Worm (Caenorhabditis elegans): Measurements from ENCODE around the gene T07A5.7.

The T07A5.7 gene

ce11 chrIII:10338992-10339852, 28.3 kb upstream of the T07A5.7 start (continued):
- TF ChIP-seq zip-11 (GFP tag; IDR thresholded peaks at IDR 0.05) (no peak), sdz-12 (GFP tag; optimal IDR thresholded peaks at IDR 0.05) (no peak), zfp-3 (GFP tag; conservative IDR thresholded peaks at IDR 0.05) (peak; percentile 74; the same call in 1 of the 2 replicates), attf-4 (tag; optimal IDR thresholded peaks at IDR 0.05) (no peak), tra-1 (GFP tag; IDR thresholded peaks at IDR 0.05) (no peak), ztf-7 (tag; optimal IDR thresholded peaks at IDR 0.05) (no peak), nhr-11 (tag; optimal IDR thresholded peaks at IDR 0.05) (no peak), F44E2.7 (GFP tag; IDR thresholded peaks at IDR 0.05) (no peak), snpc-1.2 (GFP tag; IDR thresholded peaks at IDR 0.05) (no peak), rbr-2 (tag; optimal IDR thresholded peaks at IDR 0.05) (no peak), dmd-8 (GFP tag; IDR thresholded peaks at IDR 0.05) (no peak), dve-1 (tag; optimal IDR thresholded peaks at IDR 0.05; ENCODE audit: insufficient read depth) (peak; percentile 53), php-3 (GFP tag; IDR thresholded peaks at IDR 0.05) (no peak), lir-3 (tag; optimal IDR thresholded peaks at IDR 0.05) (no peak), nhr-10 (tag; optimal IDR thresholded peaks at IDR 0.05) (no peak), cey-2 (tag; optimal IDR thresholded peaks at IDR 0.05; ENCODE audit: borderline replicate concordance, insufficient read depth) (no peak), aha-1 (tag) (peak; percentile 62), egl-43 (GFP tag; IDR thresholded peaks at IDR 0.05) (no peak), ceh-28 (tag; optimal IDR thresholded peaks at IDR 0.05) (no peak), egl-27 (tag; optimal IDR thresholded peaks at IDR 0.05) (no peak), snpc-4 (tag; optimal IDR thresholded peaks at IDR 0.05) (no peak), lin-13 (GFP tag; optimal IDR thresholded peaks at IDR 0.05) (no peak)

DNA sequence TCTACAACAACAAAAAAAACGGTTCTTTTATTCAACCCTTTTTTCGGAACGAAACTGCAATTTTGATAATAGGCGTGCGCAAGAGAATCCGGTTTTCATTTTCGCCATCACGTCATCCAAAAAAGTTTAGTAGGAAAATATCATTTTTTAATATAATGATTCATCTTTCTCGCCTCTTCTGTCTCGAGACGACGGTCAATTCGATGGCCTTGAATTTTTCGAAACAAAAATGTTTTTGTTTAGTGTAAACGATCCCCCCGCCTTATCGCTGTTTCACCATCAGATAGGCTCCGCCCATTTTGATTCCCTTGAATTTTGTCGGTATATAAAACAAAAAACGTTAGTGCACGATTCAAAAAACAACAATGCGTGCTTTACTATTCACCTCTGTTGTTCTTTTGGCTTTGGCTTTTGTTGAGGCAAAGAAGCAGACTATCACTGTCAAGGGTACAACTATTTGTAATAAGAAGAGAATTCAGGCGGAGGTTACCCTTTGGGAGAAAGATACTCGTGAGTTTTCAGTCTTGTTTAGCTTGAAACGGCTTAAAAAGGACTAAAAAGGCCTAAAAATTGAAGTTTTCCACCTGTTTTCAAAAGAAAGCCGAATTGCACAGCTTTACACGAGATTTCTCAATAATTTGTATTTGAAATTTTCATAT, 26.7 kb upstream of the T07A5.7 start, which contains the start of gene ttr-15:
Gene ttr-15, plus strand, starts transcription at position 340 of the 659 bp plus-strand sequence.
- TF ChIP-seq T20F7.1 (GFP tag; optimal IDR thresholded peaks at IDR 0.05) (peak; percentile 54), F37D6.2 (tag; optimal IDR thresholded peaks at IDR 0.05) (no peak), nhr-10 (tag; optimal IDR thresholded peaks at IDR 0.05) (peak; percentile 13), dve-1 (tag; optimal IDR thresholded peaks at IDR 0.05; ENCODE audit: insufficient read depth) (peak; percentile 72), mep-1 (tag; optimal IDR thresholded peaks at IDR 0.05) (peak; percentile 44), dmd-6 (GFP tag; IDR thresholded peaks at IDR 0.05) (peak; percentile 41), nhr-25 (tag; optimal IDR thresholded peaks at IDR 0.05; ENCODE audit: borderline replicate concordance, insufficient read depth) (peak; percentile 38), zfp-3 (GFP tag; conservative IDR thresholded peaks at IDR 0.05) (0 out of 2 replicates have a peak, but pooled peaks have one; percentile 14), mxl-3 (GFP tag; optimal IDR thresholded peaks at IDR 0.05) (peak; percentile 24), daf-16 (GFP tag; optimal IDR thresholded peaks at IDR 0.05) (no peak), daf-16 (tag; optimal IDR thresholded peaks at IDR 0.05) (peak; percentile 16), hlh-11 (tag; optimal IDR thresholded peaks at IDR 0.05) (peak; percentile 51), hlh-30 (tag; optimal IDR thresholded peaks at IDR 0.05; ENCODE audit: insufficient read depth) (peak; percentile 34), tra-1 (GFP tag; IDR thresholded peaks at IDR 0.05) (0 out of 2 replicates have a peak, but pooled peaks have one; percentile 28), dmd-9 (GFP tag; IDR thresholded peaks at IDR 0.05) (no peak), pha-4 (GFP tag; IDR thresholded peaks at IDR 0.05) (no peak), pha-4 (tag; optimal IDR thresholded peaks at IDR 0.05) (no peak), mdl-1 (tag; optimal IDR thresholded peaks at IDR 0.05) (peak in 1 of 2 experiments; percentile 12), mes-2 (tag; optimal IDR thresholded peaks at IDR 0.05; ENCODE audit: poor library complexity, severe bottlenecking) (peak; percentile 19), zip-2 (tag; optimal IDR thresholded peaks at IDR 0.05) (no peak), aha-1 (tag) (peak; percentile 87), lsy-2 (tag; optimal IDR thresholded peaks at IDR 0.05) (peak in 1 of 2 experiments; percentile 20), nhr-42 (GFP tag; IDR thresholded peaks at IDR 0.05) (no peak), nhr-76 (tag; optimal IDR thresholded peaks at IDR 0.05) (peak; percentile 1), ceh-44 (GFP tag; IDR thresholded peaks at IDR 0.05) (no peak), pqm-1 (tag; optimal IDR thresholded peaks at IDR 0.05) (no peak), nhr-28 (tag; optimal IDR thresholded peaks at IDR 0.05) (peak; percentile 41), ama-1 (optimal IDR thresholded peaks at IDR 0.05) (peak; percentile 96), fkh-10 (GFP tag; optimal IDR thresholded peaks at IDR 0.05) (no peak)
